Fruit fly (Drosophila melanogaster) whole organism, wandering third instar larva: ENCODE results near the gene Obp18a.

Source experiments
- Abd-B ChIP-seq: fragments of >200 bp; optimal IDR thresholded peaks from 2 replicates; lab custom pipeline; 2017; ENCODE audit warnings: missing biosample characterization, missing genetic modification characterization
- CG32264 ChIP-seq: fragments of 200-800 bp; sonication (Bioruptor generic); optimal IDR thresholded peaks from 2 replicates; lab custom pipeline; 2016; ENCODE audit warnings: missing biosample characterization, missing genetic modification characterization
- CrebA ChIP-seq: fragments of 200-800 bp; sonication (Bioruptor generic); optimal IDR thresholded peaks from 2 replicates; lab custom pipeline; 2016; ENCODE audit warnings: missing biosample characterization, mild to moderate bottlenecking, missing genetic modification characterization, borderline replicate concordance
- Dfd ChIP-seq: fragments of >200 bp; optimal IDR thresholded peaks from 2 replicates; lab custom pipeline; 2017; ENCODE audit warnings: missing biosample characterization, missing genetic modification characterization
- GATAd ChIP-seq: sonication (Bioruptor generic); optimal IDR thresholded peaks from 2 replicates; lab custom pipeline; 2016; ENCODE audit warnings: missing biosample characterization, missing genetic modification characterization
- Jra ChIP-seq: sonication (Bioruptor generic); optimal IDR thresholded peaks from 2 replicates; lab custom pipeline; 2016; ENCODE audit warnings: missing biosample characterization, missing genetic modification characterization
- Myc ChIP-seq: fragments of >200 bp; optimal IDR thresholded peaks from 2 replicates; lab custom pipeline; 2017
- N ChIP-seq: fragments of >200 bp; optimal IDR thresholded peaks from 2 replicates; lab custom pipeline; 2018; ENCODE audit warnings: missing biosample characterization, missing external identifiers, missing genetic modification characterization
- OdsH ChIP-seq: fragments of 200-800 bp; sonication (Bioruptor generic); optimal IDR thresholded peaks from 2 replicates; lab custom pipeline; 2016; ENCODE audit warnings: missing biosample characterization, mild to moderate bottlenecking, missing genetic modification characterization
- Rel ChIP-seq, 2 experiments: fragments of 200-800 bp; sonication (Bioruptor generic) in 1 of 2; optimal IDR thresholded peaks; 2 replicates in 1 of 2; 3 replicates in 1 of 2; lab custom pipeline; 2016 to 2019; ENCODE audit warnings: mild to moderate bottlenecking in 2 of 2, missing biosample characterization in 2 of 2, missing genetic modification characterization in 2 of 2, moderate library complexity in 1 of 2
- Vsx2 ChIP-seq: fragments of 200-300, 225-300 bp; sonication (Bioruptor generic); optimal IDR thresholded peaks from 2 replicates; lab custom pipeline; 2018; ENCODE audit warnings: missing biosample characterization, missing genetic modification characterization; ENCODE audit not compliant: partially characterized antibody
- br ChIP-seq: fragments of 200-800 bp; sonication (Bioruptor generic); optimal IDR thresholded peaks from 2 replicates; lab custom pipeline; 2016; ENCODE audit warnings: missing biosample characterization, missing genetic modification characterization
- brk ChIP-seq: fragments of 200-800 bp; sonication (Bioruptor generic); optimal IDR thresholded peaks from 2 replicates; lab custom pipeline; 2016; ENCODE audit warnings: missing biosample characterization, mild to moderate bottlenecking, missing genetic modification characterization
- dl ChIP-seq, 2 experiments: fragments of 175-275, 200-275 bp in 1 of 2; fragments of 200-275 bp in 1 of 2; sonication (Bioruptor generic); optimal IDR thresholded peaks; lab custom pipeline; 2018; ENCODE audit warnings: mild to moderate bottlenecking in 2 of 2, missing biosample characterization in 2 of 2, missing genetic modification characterization in 2 of 2, moderate library complexity in 2 of 2; ENCODE audit not compliant: partially characterized antibody in 2 of 2, insufficient read depth in 1 of 2
- dmrt93B ChIP-seq: fragments of 200-800 bp; sonication (Bioruptor generic); optimal IDR thresholded peaks from 2 replicates; lab custom pipeline; 2018; ENCODE audit warnings: missing biosample characterization, mild to moderate bottlenecking, missing genetic modification characterization
- dsf ChIP-seq: sonication (Bioruptor generic); optimal IDR thresholded peaks from 2 replicates; lab custom pipeline; 2016; ENCODE audit warnings: missing biosample characterization, missing genetic modification characterization, borderline replicate concordance
- ey ChIP-seq: fragments of 200-800 bp; sonication (Bioruptor generic); optimal IDR thresholded peaks from 2 replicates; lab custom pipeline; 2016; ENCODE audit warnings: missing biosample characterization, missing genetic modification characterization
- foxo ChIP-seq, 2 experiments: fragments of 200-800 bp; sonication (Bioruptor generic); optimal IDR thresholded peaks; 2 replicates in 1 of 2; 3 replicates in 1 of 2; lab custom pipeline; 2016 to 2017; ENCODE audit warnings: missing biosample characterization in 2 of 2, missing genetic modification characterization in 2 of 2
- fru ChIP-seq: fragments of 200-800 bp; sonication (Bioruptor generic); optimal IDR thresholded peaks from 3 replicates; lab custom pipeline; 2016; ENCODE audit warnings: missing biosample characterization, mild to moderate bottlenecking, missing genetic modification characterization
- h ChIP-seq: fragments of 200-800 bp; sonication (Bioruptor generic); optimal IDR thresholded peaks from 3 replicates; lab custom pipeline; 2016; ENCODE audit warnings: missing biosample characterization, mild to moderate bottlenecking, missing genetic modification characterization
- lola ChIP-seq: fragments of >200 bp; optimal IDR thresholded peaks from 2 replicates; lab custom pipeline; 2017; ENCODE audit warnings: missing biosample characterization, missing genetic modification characterization
- pan ChIP-seq: fragments of >200 bp; optimal IDR thresholded peaks from 2 replicates; lab custom pipeline; 2017
- psq ChIP-seq: fragments of 200-800 bp; sonication (Bioruptor generic); optimal IDR thresholded peaks from 3 replicates; lab custom pipeline; 2017; ENCODE audit warnings: missing biosample characterization, mild to moderate bottlenecking, missing genetic modification characterization, moderate library complexity
- rgr ChIP-seq: fragments of 200-800 bp; sonication (Bioruptor generic); optimal IDR thresholded peaks from 3 replicates; lab custom pipeline; 2016; ENCODE audit warnings: missing biosample characterization, mild to moderate bottlenecking, missing genetic modification characterization
- sage ChIP-seq: fragments of 200-800 bp; sonication (Bioruptor generic); optimal IDR thresholded peaks from 2 replicates; lab custom pipeline; 2016; ENCODE audit warnings: missing biosample characterization, mild to moderate bottlenecking, missing genetic modification characterization
- sv ChIP-seq: fragments of 200-800 bp; sonication (Bioruptor generic); optimal IDR thresholded peaks from 3 replicates; lab custom pipeline; 2016; ENCODE audit warnings: missing biosample characterization, missing genetic modification characterization
- usp ChIP-seq: fragments of >200 bp; optimal IDR thresholded peaks from 2 replicates; lab custom pipeline; 2017; ENCODE audit warnings: missing biosample characterization, missing genetic modification characterization
- woc ChIP-seq: sonication (Bioruptor generic); optimal IDR thresholded peaks from 2 replicates; lab custom pipeline; 2016; ENCODE audit warnings: missing biosample characterization, mild to moderate bottlenecking, missing genetic modification characterization

Obp18a gene

DNA sequence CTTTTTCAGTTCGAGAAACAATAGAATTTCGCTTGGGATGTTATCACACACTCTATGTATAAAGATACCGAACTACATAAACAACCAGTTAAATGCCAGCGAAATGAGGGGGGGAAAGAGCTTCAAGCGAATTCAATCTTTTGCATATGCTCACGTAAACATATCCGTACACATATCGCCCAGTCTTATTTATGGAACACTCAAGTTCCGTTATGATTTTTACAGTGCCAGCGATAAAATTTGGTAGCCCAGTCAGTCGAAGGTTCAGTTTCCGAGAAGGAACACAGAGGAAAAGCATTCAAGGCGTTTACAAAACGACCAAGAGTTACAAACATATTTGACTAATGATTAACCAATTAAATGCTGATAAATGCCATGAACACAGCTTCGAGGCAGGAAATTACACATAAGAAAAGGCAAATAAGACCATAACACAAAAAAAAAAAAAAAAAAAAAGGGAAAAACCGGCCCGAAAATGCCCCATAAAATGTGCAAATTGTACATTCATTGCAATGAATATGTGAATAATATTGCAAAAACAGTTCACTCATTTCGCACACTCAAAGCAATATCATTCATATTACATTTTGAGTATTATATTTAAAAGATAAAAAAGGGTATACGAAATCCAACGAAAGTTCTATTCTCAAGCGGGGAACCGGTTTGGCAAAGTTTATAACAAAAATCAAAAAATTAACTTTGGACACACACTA is 13.3 kb upstream of the Obp18a start (continued):
- TF ChIP-seq dsf = no peak
- TF ChIP-seq usp (GFP tag; lab: Kevin White, UChicago) = no peak
- peak; percentile 13 for TF ChIP-seq OdsH (GFP tag; lab: Kevin White, UChicago)
- TF ChIP-seq GATAd = no peak
- TF ChIP-seq pan (lab: Kevin White, UChicago) = no peak
- TF ChIP-seq Myc (lab: Kevin White, UChicago) = no peak
- no peak for TF ChIP-seq lola (GFP tag; lab: Kevin White, UChicago)
- TF ChIP-seq brk = no peak
- no peak for TF ChIP-seq rgr

- TF ChIP-seq sv (GFP tag; lab: Kevin White, UChicago) (no peak), Abd-B (GFP tag; lab: Kevin White, UChicago) (no peak), psq (peak; percentile 6), h (GFP tag; lab: Kevin White, UChicago) (peak; percentile 4), Jra (peak; percentile 26), Vsx2 (GFP tag; lab: Kevin White, UChicago) (peak; percentile 39)
Observed at dm6 chrX:19147939-19148641, 12.4 kb upstream of the Obp18a start.

DNA sequence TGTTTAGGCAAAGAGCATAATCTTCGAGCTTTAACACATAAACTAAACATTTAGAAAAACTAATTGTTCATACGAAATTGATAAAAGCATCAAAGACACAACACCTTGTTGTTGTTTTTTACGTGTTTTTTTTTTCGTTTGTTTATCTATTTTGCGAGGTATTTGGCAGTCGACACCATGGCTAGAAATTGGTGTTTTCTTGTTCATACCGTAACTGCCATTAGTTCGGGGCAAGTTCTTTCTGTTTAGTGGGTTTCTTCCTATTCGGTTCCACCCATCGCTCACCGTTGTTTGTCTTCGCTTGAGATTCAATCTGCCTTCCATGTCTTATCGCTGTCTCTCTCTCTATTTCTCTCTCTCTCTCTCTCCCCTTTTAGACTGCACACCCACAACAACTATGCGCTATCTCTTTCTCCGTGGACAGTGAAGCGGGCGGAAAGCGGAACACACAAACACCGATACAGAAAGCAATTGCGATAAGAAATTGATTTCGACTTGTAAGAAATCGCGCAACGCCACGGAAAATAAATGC is 10.8 kb upstream of the Obp18a start:
- TF ChIP-seq Vsx2 (GFP tag; lab: Kevin White, UChicago) = no peak
- TF ChIP-seq N (GFP tag; lab: Kevin White, UChicago) = no peak
- peak; percentile 36 for TF ChIP-seq ey
- no peak for TF ChIP-seq dmrt93B
- peak in 1 of 2 experiments; percentile 48 for TF ChIP-seq foxo (GFP tag; optimal IDR thresholded peaks at IDR 0.05; lab: Kevin White, UChicago)
- TF ChIP-seq brk = no peak
- TF ChIP-seq lola (GFP tag; lab: Kevin White, UChicago) = no peak
- no peak for TF ChIP-seq Rel (GFP tag; optimal IDR thresholded peaks at IDR 0.05; lab: Kevin White, UChicago)
- TF ChIP-seq Rel (tag; optimal IDR thresholded peaks at IDR 0.05; lab: Kevin White, UChicago) = peak; percentile 67
- peak; percentile 36 for TF ChIP-seq h (GFP tag; lab: Kevin White, UChicago)
- TF ChIP-seq OdsH (GFP tag; lab: Kevin White, UChicago) = peak; percentile 4
- TF ChIP-seq usp (GFP tag; lab: Kevin White, UChicago) = no peak
- TF ChIP-seq rgr = peak; percentile 39
- peak; percentile 38 for TF ChIP-seq woc (GFP tag; lab: Kevin White, UChicago)
- no peak for TF ChIP-seq sage (GFP tag; lab: Kevin White, UChicago)
- no peak for TF ChIP-seq Abd-B (GFP tag; lab: Kevin White, UChicago)
- no peak for TF ChIP-seq br
- TF ChIP-seq fru (GFP tag; lab: Kevin White, UChicago) = peak; percentile 43
- no peak for TF ChIP-seq Dfd (GFP tag; lab: Kevin White, UChicago)
- TF ChIP-seq psq = peak; percentile 43
- TF ChIP-seq, all 38 proteins: peak for 9

DNA sequence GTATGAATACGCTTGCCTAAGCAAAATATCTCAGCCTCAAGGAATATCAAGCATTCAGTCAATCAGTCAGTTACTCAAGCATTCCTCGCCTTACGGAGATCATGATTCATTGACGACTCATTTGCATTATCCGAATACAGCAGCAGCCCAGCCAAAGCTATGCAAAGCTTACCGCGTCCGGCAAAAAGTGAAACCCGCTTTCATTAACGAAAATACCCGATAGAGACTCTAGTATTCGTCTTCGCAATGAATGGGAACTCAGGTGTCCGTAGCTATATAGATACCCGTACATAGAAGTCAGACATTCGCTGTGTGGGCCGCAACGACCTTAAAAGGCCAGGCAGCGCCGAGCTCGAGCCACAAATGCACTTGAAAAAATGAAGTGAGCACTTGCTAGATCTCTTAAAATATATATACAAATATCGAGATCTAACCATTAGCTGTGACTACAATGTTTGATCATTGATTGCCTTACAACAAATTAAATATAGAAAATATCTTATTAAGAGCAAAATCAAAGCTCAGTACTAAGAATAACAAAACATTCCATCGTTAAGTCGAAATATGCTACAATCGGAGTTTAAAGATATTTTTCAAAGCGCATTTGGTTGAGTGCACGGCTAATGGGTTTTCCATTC is 9.2 kb upstream of the Obp18a start:
- peak; percentile 15 for TF ChIP-seq rgr
- TF ChIP-seq Rel (GFP tag; optimal IDR thresholded peaks at IDR 0.05; lab: Kevin White, UChicago) = no peak
- TF ChIP-seq Rel (tag; optimal IDR thresholded peaks at IDR 0.05; lab: Kevin White, UChicago) = peak; percentile 90
- peak; percentile 15 for TF ChIP-seq fru (GFP tag; lab: Kevin White, UChicago)
- TF ChIP-seq h (GFP tag; lab: Kevin White, UChicago) = peak; percentile 22
- TF ChIP-seq CrebA (GFP tag; lab: Kevin White, UChicago) = no peak
- no peak for TF ChIP-seq Vsx2 (GFP tag; lab: Kevin White, UChicago)
- TF ChIP-seq dl (GFP tag; optimal IDR thresholded peaks at IDR 0.05; lab: Kevin White, UChicago; ENCODE audit: insufficient read depth in 1 of 2, partially characterized antibody in 2 of 2) = no peak
- TF ChIP-seq CG32264 (GFP tag; lab: Kevin White, UChicago) = no peak
- peak in 1 of 2 experiments; percentile 5 for TF ChIP-seq foxo (GFP tag; optimal IDR thresholded peaks at IDR 0.05; lab: Kevin White, UChicago)
